Fruit fly (Drosophila melanogaster) whole organism, embryonic: Measurements from ENCODE around the gene Sems.

ENCODE experiments used
- CG10147 ChIP-seq: fragments of 200-800 bp; sonication (Bioruptor generic); optimal IDR thresholded peaks from 2 replicates; lab custom pipeline; 2019; ENCODE audit warnings: missing biosample characterization, mild to moderate bottlenecking, missing genetic modification characterization, moderate library complexity
- CG3281 ChIP-seq: fragments of 200-800 bp; sonication (Bioruptor generic); optimal IDR thresholded peaks from 3 replicates; lab custom pipeline; 2017; ENCODE audit warnings: missing biosample characterization, mild to moderate bottlenecking, missing genetic modification characterization
- CG5180 ChIP-seq: fragments of 200-800 bp; sonication (Bioruptor generic); optimal IDR thresholded peaks from 3 replicates; lab custom pipeline; 2017; ENCODE audit warnings: missing biosample characterization, missing genetic modification characterization, mild to moderate bottlenecking, moderate library complexity, missing genetic modification reagents
- Ets65A ChIP-seq: fragments of 200-800 bp; sonication (Bioruptor generic); peaks from one replicate; lab custom pipeline; 2016; ENCODE audit warnings: missing biosample characterization, missing genetic modification characterization
- NC2α ChIP-seq: fragments of 200-800 bp; sonication (Bioruptor generic); optimal IDR thresholded peaks from 2 replicates; lab custom pipeline; 2016; ENCODE audit warnings: missing biosample characterization, missing genetic modification characterization
- Oaz ChIP-seq: fragments of 200-800 bp; sonication (Bioruptor generic); IDR thresholded peaks from 2 replicates; pipeline ENCODE4 v1.3.6; 2022; ENCODE audit warnings: missing biosample characterization, missing genetic modification characterization
- cad ChIP-seq: fragments of >200 bp; optimal IDR thresholded peaks from 2 replicates; lab custom pipeline; 2017; ENCODE audit warnings: missing biosample characterization, missing genetic modification characterization
- croc ChIP-seq: fragments of 200-800 bp; sonication (Bioruptor generic); conservative IDR thresholded peaks from 3 replicates; pipeline ENCODE4 v1.3.6; 2022; ENCODE audit warnings: missing biosample characterization, missing genetic modification characterization
- kni ChIP-seq: fragments of 200-800 bp; sonication (Bioruptor generic); optimal IDR thresholded peaks from 3 replicates; lab custom pipeline; 2017; ENCODE audit warnings: mild to moderate bottlenecking, missing biosample characterization, missing genetic modification reagents, missing genetic modification characterization
- phol ChIP-seq: fragments of 200-800 bp; sonication (Bioruptor generic); optimal IDR thresholded peaks from 3 replicates; lab custom pipeline; 2018; ENCODE audit warnings: missing biosample characterization, mild to moderate bottlenecking, missing genetic modification characterization, moderate library complexity
- stc ChIP-seq: fragments of 200-800 bp; sonication (Bioruptor generic); IDR thresholded peaks from 2 replicates; pipeline ENCODE4 v1.3.6; 2022; ENCODE audit warnings: missing biosample characterization, missing genetic modification characterization
- tup ChIP-seq: fragments of 200-800 bp; sonication (Bioruptor generic); optimal IDR thresholded peaks from 2 replicates; lab custom pipeline; 2016; ENCODE audit warnings: missing biosample characterization, mild to moderate bottlenecking, missing genetic modification characterization, moderate library complexity

DNA sequence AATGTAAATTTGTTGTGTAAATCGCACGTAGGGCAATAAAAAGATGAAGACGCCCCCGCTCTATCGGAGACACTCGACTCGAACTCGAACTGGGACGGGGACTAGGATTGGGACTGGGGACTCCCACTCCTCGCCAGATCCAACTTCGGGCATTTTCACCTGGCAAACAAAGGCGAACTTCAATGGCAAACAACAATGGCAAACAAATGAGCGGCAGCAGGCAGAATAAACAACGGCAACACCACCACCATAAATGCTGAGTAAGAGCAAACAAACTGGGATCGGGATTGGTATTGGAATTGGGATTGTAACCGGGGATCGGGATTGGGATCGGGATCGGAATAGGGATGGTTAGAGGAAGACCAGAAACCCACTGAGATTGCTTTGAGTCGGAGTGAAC, 12.4 kb downstream of the Sems start:
- TF ChIP-seq NC2α (GFP tag; lab: Kevin White, UChicago): no peak
- TF ChIP-seq tup (GFP tag; lab: Kevin White, UChicago): peak; percentile 45
- TF ChIP-seq Oaz (GFP tag; lab: Robert Waterston, UW): no peak
- TF ChIP-seq kni: peak; percentile 79
- peak; percentile 16 for TF ChIP-seq CG5180
- TF ChIP-seq cad (GFP tag; lab: Kevin White, UChicago): no peak
- no peak for TF ChIP-seq Ets65A (GFP tag; lab: Kevin White, UChicago)
- TF ChIP-seq stc (GFP tag; lab: Robert Waterston, UW): no peak
- TF ChIP-seq CG3281 (GFP tag; lab: Kevin White, UChicago): no peak
- TF ChIP-seq CG10147 (GFP tag; lab: Kevin White, UChicago): no peak
- no peak for TF ChIP-seq croc (GFP tag; lab: Robert Waterston, UW)
- TF ChIP-seq phol (tag; lab: Kevin White, UChicago): no peak
